Worm (Caenorhabditis elegans) whole organism, young adult: ENCODE results near the gene rga-4.

ENCODE experiments used
- D2030.7 ChIP-seq: fragments of 200-800 bp; sonication (Bioruptor generic); IDR thresholded peaks from 2 replicates; pipeline ENCODE4 v1.3.6; 2022; ENCODE audit warnings: missing genetic modification reagents, missing genetic modification characterization, missing compliant biosample characterization
- nhr-27 ChIP-seq: fragments of 200-800 bp; sonication (Bioruptor generic); optimal IDR thresholded peaks from 2 replicates; lab custom pipeline; 2018; ENCODE audit warnings: mild to moderate bottlenecking, missing genetic modification characterization, moderate library complexity, missing compliant biosample characterization
- snpc-1.1 ChIP-seq: sonication (generic microtip); optimal IDR thresholded peaks from 2 replicates; lab custom pipeline; 2017; ENCODE audit warnings: missing genetic modification characterization, mild to moderate bottlenecking, missing compliant biosample characterization, antibody characterized with exemption, moderate library complexity, missing genotype, missing genetic modification reagents; ENCODE audit not compliant: insufficient read depth
- unc-62 ChIP-seq: fragments of 150-350 bp; optimal IDR thresholded peaks from 2 replicates; lab custom pipeline; 2014; ENCODE audit warnings: missing biosample characterization, missing genetic modification reagents, missing genetic modification characterization

DNA sequence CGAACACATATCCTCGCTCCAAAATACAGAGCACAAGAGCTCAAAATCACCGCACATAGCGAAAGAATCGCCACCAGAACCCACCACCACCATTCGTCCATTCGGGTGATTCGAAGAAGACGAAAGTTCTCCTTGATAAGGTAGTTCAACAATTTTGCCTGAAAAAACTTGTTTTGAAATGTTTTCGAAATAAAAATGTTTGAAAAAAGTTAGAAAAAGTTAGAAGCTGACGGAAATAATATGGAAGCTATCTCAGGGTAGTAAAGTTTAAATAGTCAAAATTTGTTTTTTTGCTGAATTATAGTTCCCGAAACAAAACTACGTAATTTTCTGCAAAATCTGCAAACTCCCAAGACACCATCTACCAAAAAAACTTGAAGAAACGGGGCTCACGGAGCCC is 28.4 kb upstream of the rga-4 start, which contains the start of gene snt-5:
- TF ChIP-seq D2030.7 (GFP tag; lab: Robert Waterston, UW) (no peak), unc-62 (no peak), nhr-27 (tag; lab: Kevin White, UChicago) (no peak), snpc-1.1 (no peak)
